Fruit fly (Drosophila melanogaster) whole organism, pupa: ENCODE results near the gene CG6071.

Experiments
- CG10348 ChIP-seq: fragments of 200-800 bp; sonication (Bioruptor generic); IDR thresholded peaks from 2 replicates; pipeline ENCODE4 v1.3.6; 2022; ENCODE audit warnings: missing biosample characterization, missing genetic modification characterization
- CG12605 ChIP-seq: fragments of 200-800 bp; sonication (Bioruptor generic); IDR thresholded peaks from 2 replicates; pipeline ENCODE4 v1.3.6; 2022; ENCODE audit warnings: missing biosample characterization, missing genetic modification characterization
- CG13204 ChIP-seq: fragments of 200-800 bp; sonication (Bioruptor generic); optimal IDR thresholded peaks from 2 replicates; lab custom pipeline; 2018; ENCODE audit warnings: missing biosample characterization, mild to moderate bottlenecking, missing genetic modification characterization, moderate library complexity
- CG14655 ChIP-seq: fragments of 200-800 bp; sonication (Bioruptor generic); optimal IDR thresholded peaks from 3 replicates; lab custom pipeline; 2017; ENCODE audit warnings: mild to moderate bottlenecking, missing biosample characterization, missing genetic modification reagents, missing genetic modification characterization
- CG15710 ChIP-seq: fragments of 200-800 bp; sonication (Bioruptor generic); optimal IDR thresholded peaks from 2 replicates; lab custom pipeline; 2018; ENCODE audit warnings: missing biosample characterization, mild to moderate bottlenecking, missing genetic modification characterization, moderate library complexity
- CG17806 ChIP-seq: fragments of 200-800 bp; sonication (Bioruptor generic); optimal IDR thresholded peaks from 2 replicates; lab custom pipeline; 2018; ENCODE audit warnings: missing biosample characterization, mild to moderate bottlenecking, missing genetic modification characterization, moderate library complexity
- CG32121 ChIP-seq: fragments of 200-800 bp; sonication (Bioruptor generic); IDR thresholded peaks from 2 replicates; pipeline ENCODE4 v1.3.6; 2022; ENCODE audit warnings: missing biosample characterization, missing genetic modification characterization
- CG34367 ChIP-seq: fragments of 200-800 bp; sonication (Bioruptor generic); optimal IDR thresholded peaks from 2 replicates; lab custom pipeline; 2018; ENCODE audit warnings: missing biosample characterization, mild to moderate bottlenecking, missing genetic modification characterization
- CG4496 ChIP-seq: fragments of 200-800 bp; sonication (Bioruptor generic); IDR thresholded peaks from 3 replicates; pipeline ENCODE4 v1.3.6; 2022; ENCODE audit warnings: missing biosample characterization, missing genetic modification characterization
- CG8159 ChIP-seq: fragments of 200-800 bp; sonication (Bioruptor generic); optimal IDR thresholded peaks from 3 replicates; lab custom pipeline; 2018; ENCODE audit warnings: missing biosample characterization, mild to moderate bottlenecking, missing genetic modification characterization, moderate library complexity
- CG8301 ChIP-seq: fragments of 200-800 bp; sonication (Bioruptor generic); optimal IDR thresholded peaks from 2 replicates; lab custom pipeline; 2018; ENCODE audit warnings: missing biosample characterization, mild to moderate bottlenecking, missing genetic modification characterization
- CG9948 ChIP-seq: fragments of 200-800 bp; sonication (Bioruptor generic); optimal IDR thresholded peaks from 2 replicates; lab custom pipeline; 2018; ENCODE audit warnings: missing biosample characterization, mild to moderate bottlenecking, missing genetic modification characterization, moderate library complexity
- D1 ChIP-seq: fragments of 200-800 bp; sonication (Bioruptor generic); optimal IDR thresholded peaks from 2 replicates; lab custom pipeline; 2018; ENCODE audit warnings: missing biosample characterization, mild to moderate bottlenecking, missing genetic modification characterization, moderate library complexity
- EcR ChIP-seq: fragments of 200-800 bp; sonication (Bioruptor generic); optimal IDR thresholded peaks from 3 replicates; lab custom pipeline; 2019; ENCODE audit warnings: missing biosample characterization, missing genetic modification characterization, mild to moderate bottlenecking, moderate library complexity, missing genetic modification reagents
- Ets98B ChIP-seq: fragments of 200-800 bp; sonication (Bioruptor generic); IDR thresholded peaks from 2 replicates; pipeline ENCODE4 v1.3.6; 2022; ENCODE audit warnings: missing biosample characterization, missing genetic modification characterization
- Pif1A ChIP-seq: fragments of 200-800 bp; sonication (Bioruptor generic); optimal IDR thresholded peaks from 3 replicates; lab custom pipeline; 2016; ENCODE audit warnings: missing biosample characterization, missing genetic modification characterization
- Pif1B ChIP-seq: fragments of 200-800 bp; sonication (Bioruptor generic); optimal IDR thresholded peaks from 3 replicates; lab custom pipeline; 2016; ENCODE audit warnings: missing biosample characterization, missing genetic modification characterization
- Snoo ChIP-seq: fragments of 200-800 bp; sonication (Bioruptor generic); optimal IDR thresholded peaks from 3 replicates; lab custom pipeline; 2017; ENCODE audit warnings: missing biosample characterization, mild to moderate bottlenecking, missing genetic modification characterization, inconsistent platforms
- fd96Ca ChIP-seq: fragments of 200-800 bp; sonication (Bioruptor generic); IDR thresholded peaks from 3 replicates; pipeline ENCODE4 v1.3.6; 2022; ENCODE audit warnings: missing biosample characterization, missing genetic modification characterization
- gl ChIP-seq: fragments of 200-800 bp; sonication (Bioruptor generic); optimal IDR thresholded peaks from 2 replicates; lab custom pipeline; 2018; ENCODE audit warnings: missing biosample characterization, mild to moderate bottlenecking, missing genetic modification characterization
- rn ChIP-seq: fragments of 200-800 bp; sonication (Bioruptor generic); IDR thresholded peaks from 2 replicates; pipeline ENCODE4 v1.3.6; 2022; ENCODE audit warnings: missing biosample characterization, missing genetic modification characterization

CG6071 gene

DNA sequence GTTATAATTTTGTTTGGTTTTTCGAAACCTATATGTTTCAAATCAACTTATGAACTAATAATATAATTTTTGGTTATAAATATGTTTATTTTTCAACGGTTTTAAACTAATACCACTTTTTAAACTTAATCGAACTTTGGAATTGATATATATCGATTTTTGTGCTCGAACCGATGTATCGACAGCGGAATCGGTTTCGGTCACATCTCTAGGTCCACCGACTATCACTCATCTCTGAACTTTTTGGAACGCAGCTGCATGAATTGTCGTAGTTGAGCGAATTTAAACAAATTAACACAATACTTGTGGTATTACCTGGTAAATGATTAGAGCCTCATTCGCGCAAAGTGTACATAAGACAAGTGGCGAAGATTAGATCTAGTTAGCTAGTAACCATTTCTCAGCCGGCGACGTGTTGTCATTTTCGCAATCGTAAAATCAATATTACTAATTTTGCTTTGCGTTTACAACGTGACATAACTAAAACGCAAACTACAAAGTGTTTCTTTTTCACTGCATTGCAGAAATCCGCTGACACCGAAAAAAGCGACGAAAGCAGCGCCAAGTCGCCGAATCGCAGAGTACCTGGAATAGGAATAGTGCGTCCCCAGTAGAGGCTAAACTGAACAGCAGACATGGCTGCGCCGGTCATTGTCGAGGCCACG lies 17.9 kb downstream of the CG6071 start, which contains the start of gene Apt1:
TSS of gene Apt1 (plus strand) at position 219 of the 665 bp plus-strand sequence.
- no peak for TF ChIP-seq CG14655 (GFP tag; lab: Kevin White, UChicago)
- peak; percentile 52; the same call in 2 of the 3 replicates for TF ChIP-seq CG4496 (GFP tag; lab: Robert Waterston, UW)

DNA sequence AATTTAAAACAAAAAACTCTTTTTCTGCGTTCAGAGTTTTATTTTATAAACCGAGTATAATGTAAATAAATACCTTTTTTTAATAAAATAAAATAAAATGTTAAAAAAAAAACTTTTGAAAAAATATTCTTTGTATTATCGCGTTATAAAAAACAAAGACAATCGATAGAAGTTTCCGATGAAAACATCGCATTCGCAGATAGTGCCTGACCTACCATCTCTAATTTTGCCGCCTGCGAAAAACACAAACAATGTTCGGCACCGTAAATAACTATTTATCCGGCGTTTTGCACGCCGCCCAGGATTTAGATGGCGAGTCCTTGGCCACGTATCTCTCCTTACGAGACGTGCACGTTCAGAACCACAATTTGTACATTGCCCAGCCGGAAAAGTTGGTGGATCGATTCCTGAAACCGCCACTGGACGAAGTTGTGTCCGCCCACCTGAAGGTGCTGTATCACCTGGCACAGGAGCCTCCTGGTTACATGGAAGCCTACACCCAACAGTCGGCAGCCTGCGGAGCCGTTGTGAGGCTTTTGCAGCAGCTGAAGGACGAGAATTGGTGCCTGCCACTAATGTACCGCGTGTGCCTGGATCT lies 19.5 kb downstream of the CG6071 start, which contains the start of gene PCID2:
TSS of gene PCID2 (plus strand) at position 213 of the 598 bp plus-strand sequence.
- TF ChIP-seq CG8159 (tag; lab: Kevin White, UChicago), result no peak
- no peak for TF ChIP-seq CG12605 (GFP tag; lab: Robert Waterston, UW)
- no peak for TF ChIP-seq CG17806
- TF ChIP-seq CG9948 (tag; lab: Kevin White, UChicago), result no peak
- TF ChIP-seq CG8301, result no peak
- TF ChIP-seq CG14655 (GFP tag; lab: Kevin White, UChicago), result no peak
- TF ChIP-seq Pif1A (GFP tag; lab: Kevin White, UChicago), result no peak
- TF ChIP-seq Ets98B (GFP tag; lab: Robert Waterston, UW), result no peak
- no peak for TF ChIP-seq CG10348 (GFP tag; lab: Robert Waterston, UW)
- no peak for TF ChIP-seq EcR (GFP tag; lab: Kevin White, UChicago)
- TF ChIP-seq D1 (tag; lab: Kevin White, UChicago), result no peak
- no peak for TF ChIP-seq CG15710 (tag; lab: Kevin White, UChicago)
- TF ChIP-seq fd96Ca (GFP tag; lab: Robert Waterston, UW), result no peak
- TF ChIP-seq rn (GFP tag; lab: Robert Waterston, UW), result no peak
- no peak for TF ChIP-seq CG4496 (GFP tag; lab: Robert Waterston, UW)
- TF ChIP-seq CG13204 (GFP tag; lab: Kevin White, UChicago), result no peak
- no peak for TF ChIP-seq CG34367 (tag; lab: Kevin White, UChicago)

DNA sequence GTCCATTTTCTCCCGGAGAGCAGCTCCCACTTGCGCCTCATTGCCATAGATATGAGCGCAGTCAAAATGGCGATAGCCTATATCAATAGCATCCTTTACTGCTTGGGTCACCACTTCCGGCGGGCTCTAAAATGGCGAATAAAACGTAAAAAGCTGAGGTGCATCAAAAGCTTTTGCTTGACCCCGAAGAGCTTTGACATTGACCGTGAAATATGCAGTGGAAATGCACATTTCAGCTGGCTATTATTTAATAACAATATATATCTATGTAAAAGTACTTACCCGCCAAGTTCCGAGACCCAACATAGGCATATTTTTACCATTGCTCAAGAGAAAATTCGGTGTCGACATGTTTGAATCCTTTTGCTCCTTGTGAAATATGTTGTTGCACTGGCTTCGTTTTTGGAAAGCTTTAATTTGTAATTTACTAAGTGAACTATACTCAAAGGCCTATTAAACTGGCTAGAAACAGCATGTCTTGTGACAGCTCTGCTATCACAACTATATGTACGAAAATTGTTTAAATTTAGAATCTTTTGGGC lies 20.1 kb downstream of the CG6071 start, which contains the start of gene CG6083:
TSS of gene CG6083 (minus strand) at position 492 of the 542 bp plus-strand sequence.
- TF ChIP-seq CG4496 (GFP tag; lab: Robert Waterston, UW) (no peak), CG15710 (tag; lab: Kevin White, UChicago) (no peak), CG10348 (GFP tag; lab: Robert Waterston, UW) (no peak), Pif1A (GFP tag; lab: Kevin White, UChicago) (no peak), CG8159 (tag; lab: Kevin White, UChicago) (no peak), Pif1B (GFP tag; lab: Kevin White, UChicago) (no peak), CG13204 (GFP tag; lab: Kevin White, UChicago) (no peak), gl (tag; lab: Kevin White, UChicago) (no peak), CG12605 (GFP tag; lab: Robert Waterston, UW) (no peak), CG17806 (no peak), Ets98B (GFP tag; lab: Robert Waterston, UW) (no peak), EcR (GFP tag; lab: Kevin White, UChicago) (no peak), CG14655 (GFP tag; lab: Kevin White, UChicago) (no peak), CG9948 (tag; lab: Kevin White, UChicago) (no peak)

DNA sequence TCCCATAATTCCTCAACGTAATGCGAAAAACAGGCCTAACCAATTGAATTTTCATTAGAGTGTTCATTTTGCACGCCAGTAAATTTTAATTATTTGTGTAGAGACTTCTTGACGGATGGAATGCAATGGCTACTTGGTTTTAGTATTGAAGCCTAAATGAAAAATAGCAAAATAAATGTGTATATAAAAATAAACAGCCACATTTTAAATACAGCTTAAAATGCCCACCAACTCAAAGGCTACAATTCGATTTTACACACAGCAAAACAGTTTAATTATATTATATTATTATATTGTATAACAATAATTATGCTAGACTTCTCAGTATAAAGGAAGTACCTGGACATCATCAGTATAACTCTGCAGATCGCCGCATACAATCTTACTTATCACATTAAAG lies 21.6 kb downstream of the CG6071 start, which contains the start of gene Akr1B:
TSS of gene Akr1B (minus strand) at position 101 of the 400 bp plus-strand sequence.
- TF ChIP-seq fd96Ca (GFP tag; lab: Robert Waterston, UW) (no peak), Pif1A (GFP tag; lab: Kevin White, UChicago) (no peak), Ets98B (GFP tag; lab: Robert Waterston, UW) (no peak), CG9948 (tag; lab: Kevin White, UChicago) (no peak), CG12605 (GFP tag; lab: Robert Waterston, UW) (no peak), CG32121 (GFP tag; lab: Robert Waterston, UW) (no peak), CG13204 (GFP tag; lab: Kevin White, UChicago) (no peak), CG14655 (GFP tag; lab: Kevin White, UChicago) (no peak), CG8301 (no peak), CG17806 (no peak), CG34367 (tag; lab: Kevin White, UChicago) (no peak), Pif1B (GFP tag; lab: Kevin White, UChicago) (no peak), EcR (GFP tag; lab: Kevin White, UChicago) (no peak), Snoo (tag; lab: Kevin White, UChicago) (no peak), CG8159 (tag; lab: Kevin White, UChicago) (no peak), CG10348 (GFP tag; lab: Robert Waterston, UW) (no peak), rn (GFP tag; lab: Robert Waterston, UW) (no peak), CG4496 (GFP tag; lab: Robert Waterston, UW) (no peak), D1 (tag; lab: Kevin White, UChicago) (no peak)

DNA sequence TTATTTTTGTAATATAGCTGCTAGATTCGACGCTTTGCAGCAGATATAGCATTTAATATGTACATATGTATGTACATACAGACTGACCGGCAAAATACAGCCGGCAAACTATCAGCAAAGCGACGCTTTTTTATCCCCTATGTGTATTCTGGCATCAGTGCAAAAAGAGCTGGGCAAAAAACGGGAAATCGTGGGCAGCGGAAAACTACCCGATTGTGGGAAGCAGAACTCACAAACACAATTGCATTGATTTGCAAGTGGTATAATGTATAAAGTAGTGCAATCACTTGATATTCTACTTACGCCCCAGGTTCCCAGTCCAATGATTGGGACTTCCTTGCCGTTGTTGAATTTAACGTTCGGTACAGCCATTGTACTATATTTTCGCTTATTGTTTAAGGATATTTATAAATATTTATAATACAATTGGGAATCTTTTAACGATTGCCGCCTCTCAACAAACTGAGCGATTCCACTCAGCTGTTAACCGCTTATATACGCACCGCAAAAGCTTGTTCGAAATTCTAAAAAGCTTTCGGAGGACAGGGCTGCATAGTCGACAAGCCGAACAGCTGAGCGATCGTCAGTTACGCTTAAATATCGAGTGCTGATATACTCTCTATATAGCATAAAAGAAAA lies 22.5 kb downstream of the CG6071 start:
- TF ChIP-seq CG10348 (GFP tag; lab: Robert Waterston, UW) (no peak), Ets98B (GFP tag; lab: Robert Waterston, UW) (peak; percentile 34; the same call in 1 of the 2 replicates), CG14655 (GFP tag; lab: Kevin White, UChicago) (no peak), CG12605 (GFP tag; lab: Robert Waterston, UW) (no peak), Pif1A (GFP tag; lab: Kevin White, UChicago) (peak; percentile 15), CG8159 (tag; lab: Kevin White, UChicago) (no peak), gl (tag; lab: Kevin White, UChicago) (no peak), CG15710 (tag; lab: Kevin White, UChicago) (peak; percentile 8), CG8301 (no peak), CG13204 (GFP tag; lab: Kevin White, UChicago) (no peak), CG34367 (tag; lab: Kevin White, UChicago) (no peak), CG32121 (GFP tag; lab: Robert Waterston, UW) (no peak), Pif1B (GFP tag; lab: Kevin White, UChicago) (peak; percentile 36), D1 (tag; lab: Kevin White, UChicago) (no peak), Snoo (tag; lab: Kevin White, UChicago) (peak; percentile 1), CG9948 (tag; lab: Kevin White, UChicago) (no peak), CG17806 (no peak), rn (GFP tag; lab: Robert Waterston, UW) (no peak), EcR (GFP tag; lab: Kevin White, UChicago) (peak; percentile 44), fd96Ca (GFP tag; lab: Robert Waterston, UW) (no peak), CG4496 (GFP tag; lab: Robert Waterston, UW) (peak; percentile 58; the same call in 1 of the 3 replicates)
